Fruit fly (Drosophila melanogaster) whole organism, embryonic: ENCODE data around the gene CaMKII.

Source experiments
- Atf6 ChIP-seq: fragments of 200-800 bp; sonication (Bioruptor generic); IDR thresholded peaks from 2 replicates; pipeline ENCODE4 v1.3.6; 2022; ENCODE audit warnings: missing biosample characterization, missing genetic modification characterization
- B-H1 ChIP-seq: fragments of 200-800 bp; sonication (Bioruptor generic); IDR thresholded peaks from 3 replicates; pipeline ENCODE4 v1.3.6; 2022; ENCODE audit warnings: missing biosample characterization, missing genetic modification characterization
- CG10274 ChIP-seq: fragments of 200-800 bp; sonication (Bioruptor generic); optimal IDR thresholded peaks from 3 replicates; lab custom pipeline; 2017; ENCODE audit warnings: missing biosample characterization, mild to moderate bottlenecking, missing genetic modification characterization
- CG10565 ChIP-seq: fragments of 200-800 bp; sonication (Bioruptor generic); optimal IDR thresholded peaks from 3 replicates; lab custom pipeline; 2016; ENCODE audit warnings: missing biosample characterization, mild to moderate bottlenecking, missing genetic modification characterization
- CG11504 ChIP-seq: fragments of 200-800 bp; sonication (Bioruptor generic); optimal IDR thresholded peaks from 3 replicates; lab custom pipeline; 2019; ENCODE audit warnings: missing biosample characterization, mild to moderate bottlenecking, missing genetic modification characterization, moderate library complexity
- CG11560 ChIP-seq: fragments of 200-800 bp; sonication (Bioruptor generic); IDR thresholded peaks from 3 replicates; pipeline ENCODE4 v1.3.6; 2022; ENCODE audit warnings: missing biosample characterization, missing genetic modification characterization
- CG12942 ChIP-seq: fragments of 200-800 bp; sonication (Bioruptor generic); optimal IDR thresholded peaks from 3 replicates; lab custom pipeline; 2016; ENCODE audit warnings: missing biosample characterization, missing genetic modification characterization
- CG14050 ChIP-seq: fragments of 200-800 bp; sonication (Bioruptor generic); IDR thresholded peaks from 3 replicates; pipeline ENCODE4 v1.3.6; 2022; ENCODE audit warnings: missing biosample characterization, missing genetic modification characterization
- CG14710 ChIP-seq: fragments of 200-800 bp; sonication (Bioruptor generic); optimal IDR thresholded peaks from 3 replicates; lab custom pipeline; 2019; ENCODE audit warnings: missing biosample characterization, mild to moderate bottlenecking, missing genetic modification characterization, moderate library complexity
- CG15073 ChIP-seq: fragments of 200-800 bp; sonication (Bioruptor generic); optimal IDR thresholded peaks from 2 replicates; lab custom pipeline; 2016; ENCODE audit warnings: missing biosample characterization, missing genetic modification characterization
- CG15479 ChIP-seq: fragments of 200-800 bp; sonication (Bioruptor generic); optimal IDR thresholded peaks from 3 replicates; lab custom pipeline; 2019; ENCODE audit warnings: missing biosample characterization, mild to moderate bottlenecking, missing genetic modification characterization, moderate library complexity
- CG2116 ChIP-seq: fragments of 200-800 bp; sonication (Bioruptor generic); optimal IDR thresholded peaks from 3 replicates; lab custom pipeline; 2018; ENCODE audit warnings: missing biosample characterization, mild to moderate bottlenecking, missing genetic modification characterization
- CG2202 ChIP-seq: fragments of 200-800 bp; sonication (Bioruptor generic); optimal IDR thresholded peaks from 2 replicates; lab custom pipeline; 2018; ENCODE audit warnings: missing biosample characterization, mild to moderate bottlenecking, missing genetic modification characterization
- CG2875 ChIP-seq: fragments of 200-800 bp; sonication (Bioruptor generic); optimal IDR thresholded peaks from 2 replicates; lab custom pipeline; 2017; ENCODE audit warnings: missing biosample characterization, mild to moderate bottlenecking, missing genetic modification characterization, missing genetic modification reagents
- CG31224 ChIP-seq: fragments of 200-800 bp; sonication (Bioruptor generic); IDR thresholded peaks from 2 replicates; pipeline ENCODE4 v1.3.6; 2022; ENCODE audit warnings: missing biosample characterization, missing genetic modification characterization
- CG3995 ChIP-seq: fragments of 200-800 bp; sonication (Bioruptor generic); optimal IDR thresholded peaks from 3 replicates; lab custom pipeline; 2016; ENCODE audit warnings: missing biosample characterization, missing genetic modification characterization
- CG4404 ChIP-seq: fragments of 200-800 bp; sonication (Bioruptor generic); IDR thresholded peaks from 2 replicates; pipeline ENCODE4 v1.3.6; 2022; ENCODE audit warnings: missing biosample characterization, missing genetic modification characterization
- CG5180 ChIP-seq: fragments of 200-800 bp; sonication (Bioruptor generic); optimal IDR thresholded peaks from 3 replicates; lab custom pipeline; 2017; ENCODE audit warnings: missing biosample characterization, missing genetic modification characterization, mild to moderate bottlenecking, moderate library complexity, missing genetic modification reagents
- CG6272 ChIP-seq: fragments of 200-800 bp; sonication (Bioruptor generic); IDR thresholded peaks from 2 replicates; pipeline ENCODE4 v1.3.6; 2022; ENCODE audit warnings: missing biosample characterization, missing genetic modification characterization
- CG7987 ChIP-seq: fragments of 200-800 bp; sonication (Bioruptor generic); optimal IDR thresholded peaks from 2 replicates; lab custom pipeline; 2018; ENCODE audit warnings: missing biosample characterization, mild to moderate bottlenecking, missing genetic modification characterization, moderate library complexity
- CG8924 ChIP-seq: fragments of 200-800 bp; optimal IDR thresholded peaks from 3 replicates; lab custom pipeline; 2019; ENCODE audit warnings: missing biosample characterization, mild to moderate bottlenecking, missing genetic modification characterization, moderate library complexity
- CG8944 ChIP-seq: fragments of 200-800 bp; sonication (Bioruptor generic); optimal IDR thresholded peaks from 3 replicates; lab custom pipeline; 2016; ENCODE audit warnings: missing biosample characterization, missing genetic modification characterization
- CG9215 ChIP-seq: fragments of 200-800 bp; sonication (Bioruptor generic); IDR thresholded peaks from 2 replicates; pipeline ENCODE4 v1.3.6; 2022; ENCODE audit warnings: missing biosample characterization, missing genetic modification characterization
- Chrac-16 ChIP-seq: fragments of 200-800 bp; sonication (Bioruptor generic); optimal IDR thresholded peaks from 3 replicates; lab custom pipeline; 2016; ENCODE audit warnings: missing biosample characterization, missing genetic modification characterization
- CrebB ChIP-seq: fragments of 200-800 bp; sonication (Bioruptor generic); optimal IDR thresholded peaks from 3 replicates; lab custom pipeline; 2018; ENCODE audit warnings: missing biosample characterization, mild to moderate bottlenecking, missing genetic modification characterization
- D ChIP-seq, 2 experiments: fragments of 200-800 bp in 1 of 2; fragments of >200 bp in 1 of 2; sonication (Bioruptor generic) in 1 of 2; optimal IDR thresholded peaks; 2 replicates in 1 of 2; 3 replicates in 1 of 2; lab custom pipeline; 2017; ENCODE audit warnings: mild to moderate bottlenecking in 1 of 2, missing biosample characterization in 1 of 2, missing genetic modification characterization in 1 of 2, missing genetic modification reagents in 1 of 2
- Dad ChIP-seq: fragments of 200-800 bp; sonication (Bioruptor generic); optimal IDR thresholded peaks from 3 replicates; lab custom pipeline; 2016; ENCODE audit warnings: missing biosample characterization, missing genetic modification characterization
- Doc2 ChIP-seq: fragments of 200-800 bp; sonication (Bioruptor generic); IDR thresholded peaks from 2 replicates; pipeline ENCODE4 v1.3.6; 2022; ENCODE audit warnings: missing biosample characterization, missing genetic modification characterization
- Doc3 ChIP-seq: fragments of 200-800 bp; sonication (Bioruptor generic); IDR thresholded peaks from 3 replicates; pipeline ENCODE4 v1.3.6; 2022; ENCODE audit warnings: missing biosample characterization, missing genetic modification characterization; ENCODE audit not compliant: partially characterized antibody
- Hr3 ChIP-seq: fragments of 200-800 bp; sonication (Bioruptor generic); optimal IDR thresholded peaks from 3 replicates; lab custom pipeline; 2016; ENCODE audit warnings: missing biosample characterization, missing genetic modification characterization
- Hr39 ChIP-seq: fragments of >200 bp; optimal IDR thresholded peaks from 2 replicates; lab custom pipeline; 2017
- NC2β ChIP-seq: fragments of 200-800 bp; sonication (Bioruptor generic); optimal IDR thresholded peaks from 2 replicates; lab custom pipeline; 2016; ENCODE audit warnings: missing biosample characterization, missing genetic modification characterization
- Nf-YC ChIP-seq: fragments of 200-800 bp; optimal IDR thresholded peaks from 3 replicates; lab custom pipeline; 2019; ENCODE audit warnings: missing biosample characterization, mild to moderate bottlenecking, missing genetic modification characterization, moderate library complexity
- NfI ChIP-seq: fragments of 200-800 bp; sonication (Bioruptor generic); optimal IDR thresholded peaks from 3 replicates; lab custom pipeline; 2018; ENCODE audit warnings: missing biosample characterization, mild to moderate bottlenecking, missing genetic modification characterization, moderate library complexity
- Opbp ChIP-seq: fragments of 200-800 bp; sonication (Bioruptor generic); IDR thresholded peaks from 3 replicates; pipeline ENCODE4 v1.3.6; 2022; ENCODE audit warnings: missing biosample characterization, missing genetic modification characterization; ENCODE audit not compliant: partially characterized antibody
- Side ChIP-seq: fragments of 200-800 bp; sonication (Bioruptor generic); optimal IDR thresholded peaks from 2 replicates; lab custom pipeline; 2016; ENCODE audit warnings: missing biosample characterization, missing genetic modification characterization
- YL-1 ChIP-seq: fragments of 200-800 bp; sonication (Bioruptor generic); optimal IDR thresholded peaks from 3 replicates; lab custom pipeline; 2017; ENCODE audit warnings: missing biosample characterization, mild to moderate bottlenecking, missing genetic modification characterization
- dpn ChIP-seq, 2 experiments: fragments of 200-800 bp; sonication (Bioruptor generic); optimal IDR thresholded peaks; 3 replicates each; lab custom pipeline; 2016; ENCODE audit warnings: missing biosample characterization in 2 of 2, missing genetic modification characterization in 2 of 2
- exex ChIP-seq: fragments of 200-800 bp; sonication (Bioruptor generic); optimal IDR thresholded peaks from 4 replicates; lab custom pipeline; 2018; ENCODE audit warnings: missing biosample characterization, mild to moderate bottlenecking, missing genetic modification characterization, moderate library complexity
- fd3F ChIP-seq: fragments of 200-800 bp; sonication (Bioruptor generic); optimal IDR thresholded peaks from 2 replicates; lab custom pipeline; 2018; ENCODE audit warnings: missing biosample characterization, mild to moderate bottlenecking, missing genetic modification characterization, moderate library complexity
- fd64A ChIP-seq: fragments of 200-800 bp; sonication (Bioruptor generic); optimal IDR thresholded peaks from 3 replicates; lab custom pipeline; 2018; ENCODE audit warnings: missing biosample characterization, mild to moderate bottlenecking, missing genetic modification characterization
- fru ChIP-seq: fragments of >200 bp; optimal IDR thresholded peaks from 2 replicates; lab custom pipeline; 2017
- fu2 ChIP-seq: fragments of 200-800 bp; sonication (Bioruptor generic); optimal IDR thresholded peaks from 2 replicates; lab custom pipeline; 2016; ENCODE audit warnings: missing biosample characterization, missing genetic modification characterization
- hth ChIP-seq: fragments of >200 bp; optimal IDR thresholded peaks from 2 replicates; lab custom pipeline; 2017; ENCODE audit warnings: inconsistent platforms
- kni ChIP-seq: fragments of 200-800 bp; sonication (Bioruptor generic); optimal IDR thresholded peaks from 3 replicates; lab custom pipeline; 2017; ENCODE audit warnings: mild to moderate bottlenecking, missing biosample characterization, missing genetic modification reagents, missing genetic modification characterization
- lov ChIP-seq, 2 experiments: fragments of 200-800 bp in 1 of 2; fragments of >200 bp in 1 of 2; sonication (Bioruptor generic) in 1 of 2; IDR thresholded peaks in 1 of 2; optimal IDR thresholded peaks in 1 of 2; 2 replicates in 1 of 2; 3 replicates in 1 of 2; pipeline versions ENCODE4 v1.3.6 to Lab custom; 2017 to 2022; ENCODE audit warnings: missing biosample characterization in 1 of 2, missing genetic modification characterization in 1 of 2
- pita ChIP-seq: fragments of 200-800 bp; sonication (Bioruptor generic); optimal IDR thresholded peaks from 2 replicates; lab custom pipeline; 2017; ENCODE audit warnings: missing biosample characterization, mild to moderate bottlenecking, missing genetic modification characterization
- row ChIP-seq: fragments of 200-800 bp; sonication (Bioruptor generic); IDR thresholded peaks from 3 replicates; pipeline ENCODE4 v1.3.6; 2022; ENCODE audit warnings: missing biosample characterization, missing genetic modification characterization
- sisA ChIP-seq: fragments of 200-800 bp; sonication (Bioruptor generic); IDR thresholded peaks from 2 replicates; pipeline ENCODE4 v1.3.6; 2022; ENCODE audit warnings: missing biosample characterization, missing genetic modification characterization
- sob ChIP-seq: fragments of 200-800 bp; sonication (Bioruptor generic); IDR thresholded peaks from 2 replicates; pipeline ENCODE4 v1.3.6; 2022; ENCODE audit warnings: missing biosample characterization, missing genetic modification characterization
- vfl ChIP-seq: fragments of 200-800 bp; sonication (Bioruptor generic); optimal IDR thresholded peaks from 2 replicates; lab custom pipeline; 2016; ENCODE audit warnings: missing biosample characterization, missing genetic modification characterization

Gene CaMKII

dm6 chr4:1031687-1032140 is 21.8 kb downstream of the CaMKII start, which contains the start of gene CG11076 (continued):
- TF ChIP-seq row (GFP tag; lab: Robert Waterston, UW) (peak; percentile 80), CG9215 (GFP tag; lab: Robert Waterston, UW) (no peak), fd3F (GFP tag; lab: Kevin White, UChicago) (no peak), CG2875 (peak; percentile 41), Side (GFP tag; lab: Kevin White, UChicago) (peak; percentile 25), CG15073 (GFP tag; lab: Kevin White, UChicago) (no peak), CG3995 (peak; percentile 21), Doc2 (GFP tag; lab: Robert Waterston, UW) (no peak), CG12942 (GFP tag; lab: Kevin White, UChicago) (no peak), exex (tag; lab: Kevin White, UChicago) (no peak), CG10274 (no peak), CG8944 (GFP tag; lab: Kevin White, UChicago) (no peak), hth (no peak), sob (GFP tag; lab: Robert Waterston, UW) (peak; percentile 39; the same call in 1 of the 2 replicates), kni (GFP tag; lab: Kevin White, UChicago) (no peak), Hr39 (lab: Kevin White, UChicago) (no peak), D (optimal IDR thresholded peaks at IDR 0.05; lab: Kevin White, UChicago) (no peak), D (GFP tag; optimal IDR thresholded peaks at IDR 0.05; lab: Kevin White, UChicago) (no peak), CG2116 (GFP tag; lab: Kevin White, UChicago) (no peak), Doc3 (GFP tag; lab: Robert Waterston, UW) (no peak; the same call in 1 of the 3 replicates), fd64A (GFP tag; lab: Kevin White, UChicago) (no peak), CG6272 (no peak), Dad (GFP tag; lab: Kevin White, UChicago) (no peak), fu2 (GFP tag; lab: Kevin White, UChicago) (peak; percentile 6), CG10565 (GFP tag; lab: Kevin White, UChicago) (no peak), Hr3 (GFP tag; lab: Kevin White, UChicago) (no peak), NfI (no peak), fru (lab: Kevin White, UChicago) (no peak), CG11560 (tag; lab: Robert Waterston, UW) (no peak), CG14710 (peak; percentile 3), vfl (GFP tag; lab: Kevin White, UChicago) (no peak), CG2202 (tag; lab: Kevin White, UChicago) (no peak), CG15479 (no peak), CG31224 (GFP tag; lab: Robert Waterston, UW) (no peak), CrebB (tag; lab: Kevin White, UChicago) (peak; percentile 20), CG8924 (tag; lab: Kevin White, UChicago) (no peak), B-H1 (GFP tag; lab: Robert Waterston, UW) (no peak), Opbp (GFP tag; lab: Robert Waterston, UW) (peak; percentile 90; the same call in 2 of the 3 replicates), NC2β (GFP tag; lab: Kevin White, UChicago) (peak; percentile 1), sisA (no peak), Atf6 (GFP tag; lab: Robert Waterston, UW) (no peak), Chrac-16 (GFP tag; lab: Kevin White, UChicago) (no peak), YL-1 (peak; percentile 97), CG14050 (GFP tag; lab: Robert Waterston, UW) (no peak), dpn (GFP tag; optimal IDR thresholded peaks at IDR 0.05; lab: Kevin White, UChicago) (no peak), CG7987 (GFP tag; lab: Kevin White, UChicago) (no peak), lov (optimal IDR thresholded peaks at IDR 0.05; lab: Kevin White, UChicago) (no peak), lov (GFP tag; IDR thresholded peaks at IDR 0.05; lab: Robert Waterston, UW) (no peak), pita (GFP tag; lab: Kevin White, UChicago) (no peak), CG11504 (no peak), CG4404 (no peak), Nf-YC (tag; lab: Kevin White, UChicago) (peak; percentile 41), CG5180 (GFP tag; lab: Kevin White, UChicago) (no peak)
